Fruit fly (Drosophila melanogaster) whole organism, embryonic: ENCODE data around the gene cdi.

ENCODE experiments used
- ATbp ChIP-seq: fragments of 200-800 bp; sonication (Bioruptor generic); optimal IDR thresholded peaks from 2 replicates; lab custom pipeline; 2017; ENCODE audit warnings: missing biosample characterization, mild to moderate bottlenecking, missing genetic modification characterization, missing genetic modification reagents
- Abd-B ChIP-seq: fragments of 200-800 bp; sonication (Bioruptor generic); optimal IDR thresholded peaks from 2 replicates; lab custom pipeline; 2018; ENCODE audit warnings: missing biosample characterization, mild to moderate bottlenecking, missing genetic modification characterization, moderate library complexity
- Asciz ChIP-seq: fragments of 200-800 bp; sonication (Bioruptor generic); optimal IDR thresholded peaks from 2 replicates; lab custom pipeline; 2017; ENCODE audit warnings: missing biosample characterization, mild to moderate bottlenecking, missing genetic modification characterization, missing genetic modification reagents
- Awh ChIP-seq: fragments of 200-800 bp; sonication (Bioruptor generic); IDR thresholded peaks from 2 replicates; pipeline ENCODE4, ENCODE4 v1.3.6; 2022; ENCODE audit warnings: missing biosample characterization, missing genetic modification characterization
- B-H2 ChIP-seq: fragments of 200-800 bp; sonication (Bioruptor generic); optimal IDR thresholded peaks from 2 replicates; lab custom pipeline; 2018; ENCODE audit warnings: missing biosample characterization, mild to moderate bottlenecking, missing genetic modification characterization
- Bgb ChIP-seq: fragments of 200-800 bp; sonication (Bioruptor generic); IDR thresholded peaks from 2 replicates; pipeline ENCODE4 v1.3.6; 2022; ENCODE audit warnings: missing biosample characterization, missing genetic modification characterization; ENCODE audit not compliant: partially characterized antibody
- CG10979 ChIP-seq: fragments of 200-800 bp; sonication (Bioruptor generic); optimal IDR thresholded peaks from 2 replicates; lab custom pipeline; 2018; ENCODE audit warnings: missing biosample characterization, mild to moderate bottlenecking, missing genetic modification characterization, moderate library complexity
- CG12071 ChIP-seq: fragments of 200-800 bp; sonication (Bioruptor generic); optimal IDR thresholded peaks from 3 replicates; lab custom pipeline; 2018; ENCODE audit warnings: missing biosample characterization, mild to moderate bottlenecking, missing genetic modification characterization
- CG1233 ChIP-seq: fragments of 200-800 bp; sonication (Bioruptor generic); optimal IDR thresholded peaks from 4 replicates; lab custom pipeline; 2018; ENCODE audit warnings: missing biosample characterization, mild to moderate bottlenecking, missing genetic modification characterization
- CG1792 ChIP-seq: fragments of 200-800 bp; sonication (Bioruptor generic); optimal IDR thresholded peaks from 2 replicates; lab custom pipeline; 2016; ENCODE audit warnings: missing biosample characterization, missing genetic modification characterization
- CG2120 ChIP-seq: fragments of 200-800 bp; sonication (Bioruptor generic); optimal IDR thresholded peaks from 3 replicates; lab custom pipeline; 2016; ENCODE audit warnings: missing biosample characterization, missing genetic modification characterization
- CG2678 ChIP-seq: fragments of 200-800 bp; sonication (Bioruptor generic); optimal IDR thresholded peaks from 3 replicates; lab custom pipeline; 2019; ENCODE audit warnings: missing biosample characterization, mild to moderate bottlenecking, missing genetic modification characterization, moderate library complexity
- CG32772 ChIP-seq: fragments of 200-800 bp; sonication (Bioruptor generic); IDR thresholded peaks from 2 replicates; pipeline ENCODE4 v1.3.6; 2022; ENCODE audit warnings: missing biosample characterization, missing genetic modification characterization
- CG6765 ChIP-seq: fragments of 200-800 bp; sonication (Bioruptor generic); optimal IDR thresholded peaks from 3 replicates; lab custom pipeline; 2017; ENCODE audit warnings: missing biosample characterization, mild to moderate bottlenecking, missing genetic modification characterization
- CG8089 ChIP-seq: fragments of 200-800 bp; sonication (Bioruptor generic); optimal IDR thresholded peaks from 3 replicates; lab custom pipeline; 2016; ENCODE audit warnings: missing biosample characterization, missing genetic modification characterization
- CG9215 ChIP-seq: fragments of 200-800 bp; sonication (Bioruptor generic); IDR thresholded peaks from 2 replicates; pipeline ENCODE4 v1.3.6; 2022; ENCODE audit warnings: missing biosample characterization, missing genetic modification characterization
- CG9727 ChIP-seq: fragments of 200-800 bp; sonication (Bioruptor generic); optimal IDR thresholded peaks from 3 replicates; lab custom pipeline; 2017; ENCODE audit warnings: missing biosample characterization, mild to moderate bottlenecking, missing genetic modification characterization
- CTCF ChIP-seq: fragments of 200-800 bp; sonication (Bioruptor generic); optimal IDR thresholded peaks from 2 replicates; lab custom pipeline; 2017; ENCODE audit warnings: missing biosample characterization, mild to moderate bottlenecking, missing genetic modification characterization, moderate library complexity
- CkIIα-i1 ChIP-seq: fragments of 200-800 bp; sonication (Bioruptor generic); IDR thresholded peaks from 2 replicates; pipeline ENCODE4 v1.3.6; 2022; ENCODE audit warnings: missing biosample characterization, missing genetic modification characterization
- Deaf1 ChIP-seq: fragments of 200-800 bp; optimal IDR thresholded peaks from 3 replicates; lab custom pipeline; 2019; ENCODE audit warnings: missing biosample characterization, mild to moderate bottlenecking, missing genetic modification characterization, moderate library complexity
- Doc2 ChIP-seq: fragments of 200-800 bp; sonication (Bioruptor generic); IDR thresholded peaks from 2 replicates; pipeline ENCODE4 v1.3.6; 2022; ENCODE audit warnings: missing biosample characterization, missing genetic modification characterization
- Ets65A ChIP-seq: fragments of 200-800 bp; sonication (Bioruptor generic); peaks from one replicate; lab custom pipeline; 2016; ENCODE audit warnings: missing biosample characterization, missing genetic modification characterization
- GATAe ChIP-seq: fragments of 200-800 bp; sonication (Bioruptor generic); conservative IDR thresholded peaks from 2 replicates; pipeline ENCODE4 v1.3.6; 2022; ENCODE audit warnings: missing biosample characterization, missing genetic modification characterization
- HHEX ChIP-seq: fragments of 200-800 bp; sonication (Bioruptor generic); optimal IDR thresholded peaks from 3 replicates; lab custom pipeline; 2017; ENCODE audit warnings: missing biosample characterization, mild to moderate bottlenecking, missing genetic modification characterization, missing genetic modification reagents
- Hmr ChIP-seq: fragments of 200-800 bp; sonication (Bioruptor generic); optimal IDR thresholded peaks from 3 replicates; lab custom pipeline; 2017; ENCODE audit warnings: mild to moderate bottlenecking, missing biosample characterization, missing genetic modification reagents, missing genetic modification characterization
- MTF-1 ChIP-seq: fragments of 200-800 bp; sonication (Bioruptor generic); optimal IDR thresholded peaks from 2 replicates; lab custom pipeline; 2018; ENCODE audit warnings: missing biosample characterization, mild to moderate bottlenecking, missing genetic modification characterization, borderline replicate concordance
- Mrtf ChIP-seq: fragments of 200-800 bp; sonication (Bioruptor generic); IDR thresholded peaks from 3 replicates; pipeline ENCODE4 v1.3.6; 2022; ENCODE audit warnings: missing biosample characterization, missing genetic modification characterization
- Nf-YA ChIP-seq: fragments of 200-800 bp; sonication (Bioruptor generic); IDR thresholded peaks from 2 replicates; pipeline ENCODE4 v1.3.6; 2022; ENCODE audit warnings: missing biosample characterization, missing genetic modification characterization
- Pdp1 ChIP-seq, 2 experiments: fragments of 200-800 bp; sonication (Bioruptor generic); optimal IDR thresholded peaks; 3 replicates each; lab custom pipeline; 2016; ENCODE audit warnings: missing biosample characterization in 2 of 2, missing genetic modification characterization in 2 of 2, mild to moderate bottlenecking in 1 of 2, moderate library complexity in 1 of 2
- Ssrp ChIP-seq: fragments of 200-800 bp; sonication (Bioruptor generic); optimal IDR thresholded peaks from 2 replicates; lab custom pipeline; 2018; ENCODE audit warnings: missing biosample characterization, mild to moderate bottlenecking, missing genetic modification characterization, moderate library complexity
- TFAM ChIP-seq: fragments of 200-800 bp; sonication (Bioruptor generic); optimal IDR thresholded peaks from 2 replicates; lab custom pipeline; 2017; ENCODE audit warnings: missing biosample characterization, missing genetic modification characterization, inconsistent platforms
- Vsx1 ChIP-seq: fragments of 200-800 bp; sonication (Bioruptor generic); optimal IDR thresholded peaks from 2 replicates; lab custom pipeline; 2017; ENCODE audit warnings: missing biosample characterization, mild to moderate bottlenecking, missing genetic modification characterization, missing genetic modification reagents
- chm ChIP-seq: fragments of 200-800 bp; sonication (Bioruptor generic); IDR thresholded peaks from 2 replicates; pipeline ENCODE4 v1.3.6; 2022; ENCODE audit warnings: missing biosample characterization, missing genetic modification characterization
- ci ChIP-seq: fragments of 200-800 bp; sonication (Bioruptor generic); IDR thresholded peaks from 3 replicates; pipeline ENCODE4 v1.3.6; 2022; ENCODE audit warnings: missing biosample characterization, missing genetic modification characterization
- exex ChIP-seq: fragments of 200-800 bp; sonication (Bioruptor generic); optimal IDR thresholded peaks from 4 replicates; lab custom pipeline; 2018; ENCODE audit warnings: missing biosample characterization, mild to moderate bottlenecking, missing genetic modification characterization, moderate library complexity
- grn ChIP-seq: fragments of 200-800 bp; sonication (Bioruptor generic); optimal IDR thresholded peaks from 3 replicates; lab custom pipeline; 2017; ENCODE audit warnings: missing biosample characterization, missing genetic modification characterization
- gsb ChIP-seq: fragments of 200-800 bp; sonication (Bioruptor generic); IDR thresholded peaks from 2 replicates; pipeline ENCODE4 v1.3.6; 2022; ENCODE audit warnings: missing biosample characterization, missing genetic modification characterization
- ken ChIP-seq: fragments of 200-800 bp; sonication (Bioruptor generic); IDR thresholded peaks from 3 replicates; pipeline ENCODE4 v1.3.6; 2022; ENCODE audit warnings: missing biosample characterization, missing genetic modification characterization
- lab ChIP-seq: fragments of 200-800 bp; sonication (Bioruptor generic); optimal IDR thresholded peaks from 3 replicates; lab custom pipeline; 2017; ENCODE audit warnings: missing biosample characterization, missing genetic modification characterization, mild to moderate bottlenecking, moderate library complexity, missing genetic modification reagents
- luna ChIP-seq: fragments of 200-800 bp; sonication (Bioruptor generic); optimal IDR thresholded peaks from 2 replicates; lab custom pipeline; 2016; ENCODE audit warnings: missing biosample characterization, missing genetic modification characterization
- nom ChIP-seq: fragments of 200-800 bp; sonication (Bioruptor generic); optimal IDR thresholded peaks from 2 replicates; lab custom pipeline; 2017; ENCODE audit warnings: missing biosample characterization, missing genetic modification characterization, mild to moderate bottlenecking, moderate library complexity, missing genetic modification reagents
- onecut ChIP-seq: fragments of 200-800 bp; sonication (Bioruptor generic); IDR thresholded peaks from 2 replicates; pipeline ENCODE4 v1.3.6; 2022; ENCODE audit warnings: missing biosample characterization, missing genetic modification characterization
- pfk ChIP-seq: fragments of 200-800 bp; sonication (Bioruptor generic); optimal IDR thresholded peaks from 2 replicates; lab custom pipeline; 2018; ENCODE audit warnings: missing biosample characterization, mild to moderate bottlenecking, missing genetic modification characterization, moderate library complexity
- rib ChIP-seq: fragments of 200-800 bp; sonication (Bioruptor generic); IDR thresholded peaks from 2 replicates; pipeline ENCODE4 v1.3.6; 2022; ENCODE audit warnings: missing biosample characterization, missing genetic modification characterization
- seq ChIP-seq: fragments of 200-800 bp; sonication (Bioruptor generic); IDR thresholded peaks from 2 replicates; pipeline ENCODE4 v1.3.6; 2022; ENCODE audit warnings: missing biosample characterization, missing genetic modification characterization
- sqz ChIP-seq: fragments of 200-800 bp; sonication (Bioruptor generic); optimal IDR thresholded peaks from 3 replicates; lab custom pipeline; 2018; ENCODE audit warnings: missing biosample characterization, mild to moderate bottlenecking, missing genetic modification characterization
- stc ChIP-seq: fragments of 200-800 bp; sonication (Bioruptor generic); IDR thresholded peaks from 2 replicates; pipeline ENCODE4 v1.3.6; 2022; ENCODE audit warnings: missing biosample characterization, missing genetic modification characterization
- stwl ChIP-seq: fragments of 200-800 bp; sonication (Bioruptor generic); optimal IDR thresholded peaks from 3 replicates; lab custom pipeline; 2018; ENCODE audit warnings: missing biosample characterization, mild to moderate bottlenecking, missing genetic modification characterization, moderate library complexity
- tio ChIP-seq: fragments of 200-800 bp; sonication (Bioruptor generic); optimal IDR thresholded peaks from 2 replicates; lab custom pipeline; 2017; ENCODE audit warnings: missing biosample characterization, missing genetic modification characterization, inconsistent platforms
- trem ChIP-seq: fragments of 200-800 bp; optimal IDR thresholded peaks from 3 replicates; lab custom pipeline; 2019; ENCODE audit warnings: missing biosample characterization, mild to moderate bottlenecking, missing genetic modification characterization, moderate library complexity
- unc-4 ChIP-seq: fragments of 200-800 bp; sonication (Bioruptor generic); IDR thresholded peaks from 2 replicates; pipeline ENCODE4 v1.3.6; 2022; ENCODE audit warnings: missing biosample characterization, missing genetic modification characterization; ENCODE audit not compliant: partially characterized antibody
- wek ChIP-seq: fragments of 200-800 bp; sonication (Bioruptor generic); optimal IDR thresholded peaks from 3 replicates; lab custom pipeline; 2018; ENCODE audit warnings: missing biosample characterization, mild to moderate bottlenecking, missing genetic modification characterization, moderate library complexity

cdi gene

dm6 chr3R:19067876-19068406 is 26.1 kb downstream of the cdi start (continued):
- TF ChIP-seq ci: 0 out of 3 replicates have a peak, but pooled peaks have one; percentile 50
- no peak for TF ChIP-seq gsb
- no peak for TF ChIP-seq CG9215 (GFP tag; lab: Robert Waterston, UW)
- TF ChIP-seq CG1792 (GFP tag; lab: Kevin White, UChicago): no peak
- no peak for TF ChIP-seq seq
- peak; percentile 34 for TF ChIP-seq Vsx1 (GFP tag; lab: Kevin White, UChicago)
- TF ChIP-seq luna (GFP tag; lab: Kevin White, UChicago): no peak
- TF ChIP-seq CG10979 (tag; lab: Kevin White, UChicago): no peak
- no peak for TF ChIP-seq chm
- peak; percentile 88 for TF ChIP-seq grn (GFP tag; lab: Kevin White, UChicago)
- TF ChIP-seq ATbp (GFP tag; lab: Kevin White, UChicago): peak; percentile 47
- peak; percentile 48 for TF ChIP-seq Hmr
- no peak for TF ChIP-seq ken (GFP tag; lab: Robert Waterston, UW)
- peak; percentile 37 for TF ChIP-seq exex (tag; lab: Kevin White, UChicago)
- TF ChIP-seq TFAM (GFP tag; lab: Kevin White, UChicago): no peak
- TF ChIP-seq Abd-B (GFP tag; lab: Kevin White, UChicago): no peak
- TF ChIP-seq Awh (GFP tag; lab: Robert Waterston, UW): peak; percentile 41; the same call in 1 of the 2 replicates
- no peak for TF ChIP-seq Doc2 (GFP tag; lab: Robert Waterston, UW)
- TF ChIP-seq HHEX (GFP tag; lab: Kevin White, UChicago): no peak
- TF ChIP-seq Ssrp: no peak
- no peak for TF ChIP-seq stwl (tag; lab: Kevin White, UChicago)
- no peak for TF ChIP-seq CG6765
- TF ChIP-seq stc (GFP tag; lab: Robert Waterston, UW): 0 out of 2 replicates have a peak, but pooled peaks have one; percentile 9
- TF ChIP-seq Asciz: peak; percentile 37
- TF ChIP-seq CG12071 (GFP tag; lab: Kevin White, UChicago): peak; percentile 10
- TF ChIP-seq lab (GFP tag; lab: Kevin White, UChicago): peak; percentile 9
- no peak for TF ChIP-seq Nf-YA (GFP tag; lab: Robert Waterston, UW)
- peak; percentile 12 for TF ChIP-seq CG2678 (tag; lab: Kevin White, UChicago)
- TF ChIP-seq Bgb: no peak
- no peak for TF ChIP-seq Deaf1 (tag; lab: Kevin White, UChicago)
- TF ChIP-seq Mrtf (GFP tag; lab: Robert Waterston, UW): no peak
- peak in 1 of 2 experiments; percentile 11 for TF ChIP-seq Pdp1 (GFP tag; optimal IDR thresholded peaks at IDR 0.05; lab: Kevin White, UChicago)
- TF ChIP-seq tio (GFP tag; lab: Kevin White, UChicago): peak; percentile 2
- TF ChIP-seq CG2120 (GFP tag; lab: Kevin White, UChicago): no peak
- TF ChIP-seq pfk (GFP tag; lab: Kevin White, UChicago): no peak
- TF ChIP-seq rib: no peak
- TF ChIP-seq sqz (GFP tag; lab: Kevin White, UChicago): peak; percentile 53
- TF ChIP-seq onecut (GFP tag; lab: Robert Waterston, UW): peak; percentile 32; the same call in 1 of the 2 replicates
- peak; percentile 2 for TF ChIP-seq MTF-1

dm6 chr3R:19066965-19067614 is 27.0 kb downstream of the cdi start:
- TF ChIP-seq unc-4 (GFP tag; lab: Robert Waterston, UW): no peak
- no peak for TF ChIP-seq CG8089 (GFP tag; lab: Kevin White, UChicago)
- TF ChIP-seq CkIIα-i1 (GFP tag; lab: Robert Waterston, UW): no peak
- TF ChIP-seq trem (tag; lab: Kevin White, UChicago): no peak
- TF ChIP-seq B-H2 (GFP tag; lab: Kevin White, UChicago): no peak
- TF ChIP-seq wek (GFP tag; lab: Kevin White, UChicago): no peak
- TF ChIP-seq nom (GFP tag; lab: Kevin White, UChicago): peak; percentile 10
- TF ChIP-seq Ets65A (GFP tag; lab: Kevin White, UChicago): peak; percentile 94
- no peak for TF ChIP-seq CG32772 (GFP tag; lab: Robert Waterston, UW)
- TF ChIP-seq CG9727 (GFP tag; lab: Kevin White, UChicago): no peak
- no peak for TF ChIP-seq CTCF (GFP tag; lab: Kevin White, UChicago)
- TF ChIP-seq GATAe (GFP tag; lab: Robert Waterston, UW): no peak
- no peak for TF ChIP-seq CG1233 (GFP tag; lab: Kevin White, UChicago)
